Worm (Caenorhabditis elegans) whole organism, mixed stage, embryonic: ENCODE data around the gene rhy-1.

ENCODE experiments used
- ces-1 ChIP-seq: fragments of 150-350 bp; optimal IDR thresholded peaks from 2 replicates; lab custom pipeline; 2014; ENCODE audit warnings: missing biosample characterization, missing genetic modification reagents, missing genetic modification characterization
- elt-3 ChIP-seq: fragments of 150-350 bp; optimal IDR thresholded peaks from 2 replicates; lab custom pipeline; 2014; ENCODE audit warnings: missing biosample characterization, missing genetic modification characterization
- lin-13 ChIP-seq: fragments of 150-350 bp; optimal IDR thresholded peaks from 2 replicates; lab custom pipeline; 2014; ENCODE audit warnings: missing biosample characterization, missing genetic modification characterization
- nhr-12 ChIP-seq: fragments of 150-350 bp; optimal IDR thresholded peaks from 2 replicates; lab custom pipeline; 2014; ENCODE audit warnings: missing biosample characterization, missing genetic modification characterization
- nhr-2 ChIP-seq: fragments of 150-350 bp; optimal IDR thresholded peaks from 2 replicates; lab custom pipeline; 2014; ENCODE audit warnings: missing biosample characterization, missing genetic modification characterization
- nhr-237 ChIP-seq: fragments of 150-350 bp; optimal IDR thresholded peaks from 2 replicates; lab custom pipeline; 2014; ENCODE audit warnings: missing biosample characterization, missing genetic modification characterization
- nhr-76 ChIP-seq: sonication (generic microtip); optimal IDR thresholded peaks from 2 replicates; lab custom pipeline; 2017; ENCODE audit warnings: missing biosample characterization, missing genetic modification characterization
- snpc-4 ChIP-seq: fragments of 150-350 bp; optimal IDR thresholded peaks from 2 replicates; lab custom pipeline; 2014; ENCODE audit warnings: missing biosample characterization, missing genetic modification characterization
- unc-39 ChIP-seq: fragments of 150-350 bp; optimal IDR thresholded peaks from 2 replicates; lab custom pipeline; 2014; ENCODE audit warnings: missing biosample characterization, missing genetic modification characterization
- unc-62 ChIP-seq: fragments of 150-350 bp; optimal IDR thresholded peaks from 2 replicates; lab custom pipeline; 2014; ENCODE audit warnings: missing biosample characterization, missing genetic modification reagents, missing genetic modification characterization
- ztf-11 ChIP-seq: fragments of 150-350 bp; optimal IDR thresholded peaks from 2 replicates; lab custom pipeline; 2014; ENCODE audit warnings: missing biosample characterization, missing genetic modification characterization

ce11 chrII:9181155-9181554 is 20.0 kb downstream of the rhy-1 start:
- TF ChIP-seq unc-62 (no peak), elt-3 (tag; lab: Kevin White, UChicago) (no peak), nhr-12 (no peak), lin-13 (tag; lab: Kevin White, UChicago) (no peak), nhr-2 (tag; lab: Kevin White, UChicago) (no peak), ztf-11 (no peak), unc-39 (tag; lab: Kevin White, UChicago) (no peak), snpc-4 (tag; lab: Kevin White, UChicago) (no peak), nhr-76 (tag; lab: Kevin White, UChicago) (no peak), nhr-237 (no peak), ces-1 (GFP tag; lab: Kevin White, UChicago) (no peak)
